Worm (Caenorhabditis elegans) whole organism, mixed stage, embryonic: ENCODE data around the gene ccdc-47.

Source experiments
- ceh-83 ChIP-seq: fragments of 200-800 bp; sonication (Bioruptor generic); optimal IDR thresholded peaks from 2 replicates; lab custom pipeline; 2018; ENCODE audit warnings: mild to moderate bottlenecking, missing genetic modification characterization, missing compliant biosample characterization
- ham-2 ChIP-seq: fragments of 200-800 bp; sonication (Bioruptor generic); optimal IDR thresholded peaks from 2 replicates; lab custom pipeline; 2018; ENCODE audit warnings: mild to moderate bottlenecking, missing genetic modification characterization, missing compliant biosample characterization
- mab-5 ChIP-seq: fragments of 150-350 bp; optimal IDR thresholded peaks from 2 replicates; lab custom pipeline; 2014; ENCODE audit warnings: missing biosample characterization, missing genetic modification characterization

DNA sequence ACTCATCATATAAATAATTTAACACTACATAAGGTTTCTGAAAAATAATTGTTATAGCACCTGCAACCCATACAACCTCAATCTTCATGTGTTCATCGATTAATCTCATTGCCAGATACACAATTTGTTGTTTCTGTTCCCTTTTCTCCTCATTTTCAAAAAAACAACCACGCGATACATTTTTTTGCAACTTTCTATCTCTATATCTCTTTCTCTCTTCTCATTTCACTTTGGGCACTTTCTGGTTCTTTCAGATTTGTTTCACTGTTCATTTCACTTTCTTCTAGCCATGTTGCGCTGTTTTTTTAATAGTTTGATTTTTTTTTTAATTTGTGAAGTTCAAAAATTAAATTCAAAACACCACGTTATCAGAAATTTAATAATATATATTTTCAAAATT, 42.4 kb downstream of the ccdc-47 start:
- no peak for TF ChIP-seq mab-5 (tag; lab: Kevin White, UChicago)
- no peak for TF ChIP-seq ham-2 (GFP tag; lab: Kevin White, UChicago)
- TF ChIP-seq ceh-83 (GFP tag; lab: Kevin White, UChicago): no peak
